Fruit fly (Drosophila melanogaster) whole organism, embryonic: ENCODE measurements around the gene CG32720.

Experiments
- B-H1 ChIP-seq: fragments of 200-800 bp; sonication (Bioruptor generic); IDR thresholded peaks from 3 replicates; pipeline ENCODE4 v1.3.6; 2022; ENCODE audit warnings: missing biosample characterization, missing genetic modification characterization
- CG10267 ChIP-seq: fragments of 200-800 bp; sonication (Bioruptor generic); optimal IDR thresholded peaks from 2 replicates; lab custom pipeline; 2018; ENCODE audit warnings: missing biosample characterization, mild to moderate bottlenecking, missing genetic modification characterization, moderate library complexity
- CG12236 ChIP-seq: fragments of 200-800 bp; sonication (Bioruptor generic); optimal IDR thresholded peaks from 2 replicates; lab custom pipeline; 2016; ENCODE audit warnings: missing biosample characterization, missing genetic modification characterization
- CG13775 ChIP-seq: fragments of 200-800 bp; sonication (Bioruptor generic); optimal IDR thresholded peaks from 3 replicates; lab custom pipeline; 2017; ENCODE audit warnings: missing biosample characterization, mild to moderate bottlenecking, missing genetic modification characterization
- CG16815 ChIP-seq: fragments of 200-800 bp; sonication (Bioruptor generic); optimal IDR thresholded peaks from 3 replicates; lab custom pipeline; 2017; ENCODE audit warnings: missing biosample characterization, mild to moderate bottlenecking, missing genetic modification characterization
- CG18011 ChIP-seq: fragments of 200-800 bp; sonication (Bioruptor generic); optimal IDR thresholded peaks from 2 replicates; lab custom pipeline; 2017; ENCODE audit warnings: missing biosample characterization, missing genetic modification characterization, mild to moderate bottlenecking, moderate library complexity, missing genotype
- CG2712 ChIP-seq: fragments of 200-800 bp; optimal IDR thresholded peaks from 3 replicates; lab custom pipeline; 2019; ENCODE audit warnings: missing biosample characterization, mild to moderate bottlenecking, missing genetic modification characterization, moderate library complexity
- CG2889 ChIP-seq: fragments of 200-800 bp; sonication (Bioruptor generic); IDR thresholded peaks from 3 replicates; pipeline ENCODE4 v1.3.6; 2022; ENCODE audit warnings: missing biosample characterization, missing genetic modification characterization
- CG33557 ChIP-seq: fragments of 200-800 bp; sonication (Bioruptor generic); optimal IDR thresholded peaks from 2 replicates; lab custom pipeline; 2019; ENCODE audit warnings: missing biosample characterization, mild to moderate bottlenecking, missing genetic modification characterization, moderate library complexity
- CG3995 ChIP-seq: fragments of 200-800 bp; sonication (Bioruptor generic); optimal IDR thresholded peaks from 3 replicates; lab custom pipeline; 2016; ENCODE audit warnings: missing biosample characterization, missing genetic modification characterization
- CG43689 ChIP-seq: fragments of 200-800 bp; sonication (Bioruptor generic); IDR thresholded peaks from 2 replicates; pipeline ENCODE4 v1.3.6; 2022; ENCODE audit warnings: missing biosample characterization, missing genetic modification characterization
- CG7839 ChIP-seq: fragments of 200-800 bp; sonication (Bioruptor generic); optimal IDR thresholded peaks from 3 replicates; lab custom pipeline; 2018; ENCODE audit warnings: missing biosample characterization, mild to moderate bottlenecking, missing genetic modification characterization, moderate library complexity
- CG8944 ChIP-seq: fragments of 200-800 bp; sonication (Bioruptor generic); optimal IDR thresholded peaks from 3 replicates; lab custom pipeline; 2016; ENCODE audit warnings: missing biosample characterization, missing genetic modification characterization
- CG9932 ChIP-seq: fragments of 200-800 bp; sonication (Bioruptor generic); IDR thresholded peaks from 2 replicates; pipeline ENCODE4 v1.3.6; 2022; ENCODE audit warnings: missing biosample characterization, missing genetic modification characterization
- Camta ChIP-seq: fragments of 200-800 bp; sonication (Bioruptor generic); optimal IDR thresholded peaks from 2 replicates; lab custom pipeline; 2016; ENCODE audit warnings: missing biosample characterization, missing genetic modification characterization
- Drgx ChIP-seq: fragments of 200-800 bp; sonication (Bioruptor generic); IDR thresholded peaks from 2 replicates; pipeline ENCODE4 v1.3.6; 2022; ENCODE audit warnings: missing biosample characterization, missing genetic modification characterization
- Eip74EF ChIP-seq, 2 experiments: fragments of 200-800 bp in 1 of 2; fragments of >200 bp in 1 of 2; sonication (Bioruptor generic) in 1 of 2; optimal IDR thresholded peaks; 2 replicates each; lab custom pipeline; 2017 to 2019; ENCODE audit warnings: missing biosample characterization in 2 of 2, missing genetic modification characterization in 2 of 2, mild to moderate bottlenecking in 1 of 2, moderate library complexity in 1 of 2
- Ets65A ChIP-seq: fragments of 200-800 bp; sonication (Bioruptor generic); peaks from one replicate; lab custom pipeline; 2016; ENCODE audit warnings: missing biosample characterization, missing genetic modification characterization
- Fer1 ChIP-seq: fragments of 200-800 bp; sonication (Bioruptor generic); optimal IDR thresholded peaks from 2 replicates; lab custom pipeline; 2017; ENCODE audit warnings: missing biosample characterization, mild to moderate bottlenecking, missing genetic modification characterization
- Gug ChIP-seq: fragments of 200-800 bp; sonication (Bioruptor generic); IDR thresholded peaks from 4 replicates; pipeline ENCODE4 v1.3.6; 2022; ENCODE audit warnings: missing biosample characterization, missing genetic modification characterization
- Hmr ChIP-seq: fragments of 200-800 bp; sonication (Bioruptor generic); optimal IDR thresholded peaks from 3 replicates; lab custom pipeline; 2017; ENCODE audit warnings: mild to moderate bottlenecking, missing biosample characterization, missing genetic modification reagents, missing genetic modification characterization
- Hsf ChIP-seq: fragments of 200-800 bp; sonication (Bioruptor generic); optimal IDR thresholded peaks from 3 replicates; lab custom pipeline; 2016; ENCODE audit warnings: missing biosample characterization, missing genetic modification characterization
- Neu2 ChIP-seq: fragments of 200-800 bp; sonication (Bioruptor generic); optimal IDR thresholded peaks from 3 replicates; lab custom pipeline; 2016; ENCODE audit warnings: missing biosample characterization, missing genetic modification characterization, borderline replicate concordance
- Pdp1 ChIP-seq, 2 experiments: fragments of 200-800 bp; sonication (Bioruptor generic); optimal IDR thresholded peaks; 3 replicates each; lab custom pipeline; 2016; ENCODE audit warnings: missing biosample characterization in 2 of 2, missing genetic modification characterization in 2 of 2, mild to moderate bottlenecking in 1 of 2, moderate library complexity in 1 of 2
- Rfx ChIP-seq: fragments of 200-800 bp; sonication (Bioruptor generic); IDR thresholded peaks from 2 replicates; pipeline ENCODE4 v1.3.6; 2022; ENCODE audit warnings: missing biosample characterization, missing genetic modification characterization
- Sry-δ ChIP-seq: fragments of 200-800 bp; sonication (Bioruptor generic); optimal IDR thresholded peaks from 2 replicates; lab custom pipeline; 2016; ENCODE audit warnings: missing biosample characterization, missing genetic modification characterization
- Taf1 ChIP-seq: fragments of 200-800 bp; sonication (Bioruptor generic); IDR thresholded peaks from 2 replicates; pipeline ENCODE4 v1.3.6; 2022; ENCODE audit warnings: missing biosample characterization, missing genetic modification characterization
- chinmo ChIP-seq: fragments of 200-800 bp; sonication (Bioruptor generic); IDR thresholded peaks from 4 replicates; pipeline ENCODE4 v1.3.6; 2022; ENCODE audit warnings: missing biosample characterization, missing genetic modification characterization; ENCODE audit not compliant: partially characterized antibody
- da ChIP-seq: fragments of 200-800 bp; sonication (Bioruptor generic); optimal IDR thresholded peaks from 2 replicates; lab custom pipeline; 2016; ENCODE audit warnings: missing biosample characterization, missing genetic modification characterization
- dmrt99B ChIP-seq: fragments of 200-800 bp; sonication (Bioruptor generic); optimal IDR thresholded peaks from 2 replicates; lab custom pipeline; 2018; ENCODE audit warnings: missing biosample characterization, mild to moderate bottlenecking, missing genetic modification characterization, moderate library complexity
- fd3F ChIP-seq: fragments of 200-800 bp; sonication (Bioruptor generic); optimal IDR thresholded peaks from 2 replicates; lab custom pipeline; 2018; ENCODE audit warnings: missing biosample characterization, mild to moderate bottlenecking, missing genetic modification characterization, moderate library complexity
- gt ChIP-seq: fragments of 200-800 bp; sonication (Bioruptor generic); IDR thresholded peaks from 2 replicates; pipeline ENCODE4 v1.3.6; 2022; ENCODE audit warnings: missing biosample characterization, missing genetic modification characterization
- ken ChIP-seq: fragments of 200-800 bp; sonication (Bioruptor generic); IDR thresholded peaks from 3 replicates; pipeline ENCODE4 v1.3.6; 2022; ENCODE audit warnings: missing biosample characterization, missing genetic modification characterization
- mld ChIP-seq: fragments of 200-800 bp; sonication (Bioruptor generic); IDR thresholded peaks from 3 replicates; pipeline ENCODE4 v1.3.6; 2022; ENCODE audit warnings: missing biosample characterization, missing genetic modification characterization; ENCODE audit not compliant: partially characterized antibody
- nom ChIP-seq: fragments of 200-800 bp; sonication (Bioruptor generic); optimal IDR thresholded peaks from 2 replicates; lab custom pipeline; 2017; ENCODE audit warnings: missing biosample characterization, missing genetic modification characterization, mild to moderate bottlenecking, moderate library complexity, missing genetic modification reagents
- org-1 ChIP-seq: fragments of 200-800 bp; sonication (Bioruptor generic); optimal IDR thresholded peaks from 2 replicates; lab custom pipeline; 2017; ENCODE audit warnings: missing biosample characterization, missing genetic modification characterization
- peb ChIP-seq: fragments of 200-800 bp; sonication (Bioruptor generic); IDR thresholded peaks from 2 replicates; pipeline ENCODE4 v1.3.6; 2022; ENCODE audit warnings: missing biosample characterization, missing genetic modification characterization
- pho ChIP-seq: fragments of 200-800 bp; sonication (Bioruptor generic); optimal IDR thresholded peaks from 2 replicates; lab custom pipeline; 2016; ENCODE audit warnings: missing biosample characterization, missing genetic modification characterization
- phol ChIP-seq: fragments of 200-800 bp; sonication (Bioruptor generic); optimal IDR thresholded peaks from 3 replicates; lab custom pipeline; 2018; ENCODE audit warnings: missing biosample characterization, mild to moderate bottlenecking, missing genetic modification characterization, moderate library complexity
- pita ChIP-seq: fragments of 200-800 bp; sonication (Bioruptor generic); optimal IDR thresholded peaks from 2 replicates; lab custom pipeline; 2017; ENCODE audit warnings: missing biosample characterization, mild to moderate bottlenecking, missing genetic modification characterization
- sens ChIP-seq: fragments of 200-800 bp; sonication (Bioruptor generic); peaks from one replicate; lab custom pipeline; 2016; ENCODE audit warnings: missing biosample characterization, missing genetic modification characterization
- seq ChIP-seq: fragments of 200-800 bp; sonication (Bioruptor generic); IDR thresholded peaks from 2 replicates; pipeline ENCODE4 v1.3.6; 2022; ENCODE audit warnings: missing biosample characterization, missing genetic modification characterization
- slbo ChIP-seq: fragments of 200-800 bp; sonication (Bioruptor generic); IDR thresholded peaks from 2 replicates; pipeline ENCODE4 v1.3.6; 2022; ENCODE audit warnings: missing biosample characterization, missing genetic modification characterization
- tll ChIP-seq, 2 experiments: fragments of 200-800 bp in 1 of 2; fragments of >200 bp in 1 of 2; sonication (Bioruptor generic) in 1 of 2; optimal IDR thresholded peaks; 2 replicates each; lab custom pipeline; 2017 to 2019; ENCODE audit warnings: missing biosample characterization in 2 of 2, missing genetic modification characterization in 2 of 2, mild to moderate bottlenecking in 1 of 2, moderate library complexity in 1 of 2
- tup ChIP-seq: fragments of 200-800 bp; sonication (Bioruptor generic); optimal IDR thresholded peaks from 2 replicates; lab custom pipeline; 2016; ENCODE audit warnings: missing biosample characterization, mild to moderate bottlenecking, missing genetic modification characterization, moderate library complexity
- unc-4 ChIP-seq: fragments of 200-800 bp; sonication (Bioruptor generic); IDR thresholded peaks from 2 replicates; pipeline ENCODE4 v1.3.6; 2022; ENCODE audit warnings: missing biosample characterization, missing genetic modification characterization; ENCODE audit not compliant: partially characterized antibody

The CG32720 gene

dm6 chrX:7559913-7560312, 23.2 kb upstream of the CG32720 start (continued):
- no peak for TF ChIP-seq CG13775 (GFP tag; lab: Kevin White, UChicago)
- TF ChIP-seq CG2712 (tag; lab: Kevin White, UChicago) = peak; percentile 22
- TF ChIP-seq gt (GFP tag; lab: Robert Waterston, UW) = no peak
- no peak for TF ChIP-seq CG8944
- no peak for TF ChIP-seq phol (tag; lab: Kevin White, UChicago)
- TF ChIP-seq seq (GFP tag; lab: Robert Waterston, UW) = no peak
- no peak for TF ChIP-seq fd3F
- no peak for TF ChIP-seq tup (GFP tag; lab: Kevin White, UChicago)
- peak in 1 of 2 experiments; percentile 67 for TF ChIP-seq Pdp1 (GFP tag; optimal IDR thresholded peaks at IDR 0.05; lab: Kevin White, UChicago)
- no peak for TF ChIP-seq CG18011 (GFP tag; lab: Kevin White, UChicago)
- TF ChIP-seq sens (GFP tag; lab: Kevin White, UChicago) = peak; percentile 64
- TF ChIP-seq CG2889 = no peak
- TF ChIP-seq pita (GFP tag; lab: Kevin White, UChicago) = no peak
- TF ChIP-seq CG33557 = no peak
- TF ChIP-seq CG16815 (GFP tag; lab: Kevin White, UChicago) = no peak
- TF ChIP-seq tll (GFP tag; optimal IDR thresholded peaks at IDR 0.05; lab: Kevin White, UChicago) = no peak
- TF ChIP-seq slbo = no peak
- no peak for TF ChIP-seq Camta (GFP tag; lab: Kevin White, UChicago)
- no peak for TF ChIP-seq da (GFP tag; lab: Kevin White, UChicago)
- TF ChIP-seq Rfx (GFP tag; lab: Robert Waterston, UW) = no peak
- TF ChIP-seq CG12236 (GFP tag; lab: Kevin White, UChicago) = no peak
- no peak for TF ChIP-seq pho (GFP tag; lab: Kevin White, UChicago)

- 0 out of 2 replicates have a peak, but pooled peaks have one; percentile 11 for TF ChIP-seq Drgx (GFP tag; lab: Robert Waterston, UW)
- TF ChIP-seq Ets65A (GFP tag; lab: Kevin White, UChicago) = peak; percentile 59
- no peak for TF ChIP-seq Hsf (GFP tag; lab: Kevin White, UChicago)
- peak; percentile 53 for TF ChIP-seq sens (GFP tag; lab: Kevin White, UChicago)
Observed at dm6 chrX:7558646-7559045, 21.9 kb upstream of the CG32720 start.

- TF ChIP-seq peb (GFP tag; lab: Robert Waterston, UW) = no peak
- no peak for TF ChIP-seq unc-4 (GFP tag; lab: Robert Waterston, UW)
- TF ChIP-seq Ets65A (GFP tag; lab: Kevin White, UChicago) = peak; percentile 22
Observed at dm6 chrX:7557652-7558051, 20.9 kb upstream of the CG32720 start.

dm6 chrX:7556270-7556669, 19.5 kb upstream of the CG32720 start:
- TF ChIP-seq CG10267 (tag; lab: Kevin White, UChicago) = peak; percentile 33
- no peak for TF ChIP-seq unc-4 (GFP tag; lab: Robert Waterston, UW)
- no peak for TF ChIP-seq org-1
- TF ChIP-seq CG43689 = no peak
- TF ChIP-seq Sry-δ = no peak
- no peak for TF ChIP-seq Fer1 (GFP tag; lab: Kevin White, UChicago)
- TF ChIP-seq Taf1 = no peak
- TF ChIP-seq CG7839 (tag; lab: Kevin White, UChicago) = peak; percentile 27
- no peak for TF ChIP-seq CG3995
- TF ChIP-seq nom (GFP tag; lab: Kevin White, UChicago) = no peak
- no peak for TF ChIP-seq pho (GFP tag; lab: Kevin White, UChicago)
- TF ChIP-seq Hmr (GFP tag; lab: Kevin White, UChicago) = no peak
- TF ChIP-seq B-H1 (GFP tag; lab: Robert Waterston, UW) = no peak
- no peak for TF ChIP-seq Neu2 (GFP tag; lab: Kevin White, UChicago)
- no peak for TF ChIP-seq peb (GFP tag; lab: Robert Waterston, UW)
- no peak for TF ChIP-seq chinmo (GFP tag; lab: Robert Waterston, UW)
- no peak for TF ChIP-seq Eip74EF (GFP tag; optimal IDR thresholded peaks at IDR 0.05; lab: Kevin White, UChicago)
- no peak for TF ChIP-seq ken
- TF ChIP-seq mld (GFP tag; lab: Robert Waterston, UW) = no peak
- TF ChIP-seq Gug (GFP tag; lab: Robert Waterston, UW) = no peak
- TF ChIP-seq dmrt99B = peak; percentile 36
- no peak for TF ChIP-seq CG9932 (GFP tag; lab: Robert Waterston, UW)
